Worm (Caenorhabditis elegans) whole organism, midembryonic: ENCODE data around the gene C17C3.9.

ENCODE experiments used
- T22C8.4 ChIP-seq: fragments of 200-800 bp; sonication (Bioruptor generic); IDR thresholded peaks from 2 replicates; pipeline ENCODE4 v1.3.6; 2022; ENCODE audit warnings: missing genetic modification characterization, missing compliant biosample characterization
- cog-1 ChIP-seq: sonication (generic microtip); optimal IDR thresholded peaks from 2 replicates; lab custom pipeline; 2016; ENCODE audit warnings: missing genetic modification characterization, missing compliant biosample characterization
- flt-1 ChIP-seq: fragments of 200-800 bp; sonication (Bioruptor generic); IDR thresholded peaks from 2 replicates; pipeline ENCODE4 v1.3.6; 2022; ENCODE audit warnings: missing genetic modification characterization, missing compliant biosample characterization
- klf-2 ChIP-seq: fragments of 200-800 bp; sonication (Bioruptor generic); conservative IDR thresholded peaks from 2 replicates; pipeline ENCODE4 v1.3.6; 2022; ENCODE audit warnings: missing genetic modification reagents, missing genetic modification characterization, missing compliant biosample characterization
- med-1 ChIP-seq: sonication (generic microtip); optimal IDR thresholded peaks from 2 replicates; lab custom pipeline; 2017; ENCODE audit warnings: missing genetic modification characterization, mild to moderate bottlenecking, missing compliant biosample characterization, antibody characterized with exemption, missing genetic modification reagents; ENCODE audit not compliant: insufficient read depth
- ref-1 ChIP-seq: fragments of 200-800 bp; sonication (Bioruptor generic); conservative IDR thresholded peaks from 2 replicates; pipeline ENCODE4 v1.3.6; 2022; ENCODE audit warnings: missing genetic modification reagents, missing genetic modification characterization, missing compliant biosample characterization
- tab-1 ChIP-seq: fragments of 200-800 bp; sonication (Bioruptor generic); IDR thresholded peaks from 2 replicates; pipeline ENCODE4 v1.3.6; 2022; ENCODE audit warnings: missing genetic modification characterization, missing compliant biosample characterization
- ztf-23 ChIP-seq: fragments of 200-800 bp; sonication (Bioruptor generic); IDR thresholded peaks from 2 replicates; pipeline ENCODE4 v1.3.6; 2022; ENCODE audit warnings: missing genetic modification reagents, missing genetic modification characterization, missing compliant biosample characterization
- ztf-29 ChIP-seq: fragments of 200-800 bp; sonication (Bioruptor generic); IDR thresholded peaks from 2 replicates; pipeline ENCODE4 v1.3.6; 2022; ENCODE audit warnings: missing genetic modification reagents, missing genetic modification characterization, missing compliant biosample characterization

Gene C17C3.9

DNA sequence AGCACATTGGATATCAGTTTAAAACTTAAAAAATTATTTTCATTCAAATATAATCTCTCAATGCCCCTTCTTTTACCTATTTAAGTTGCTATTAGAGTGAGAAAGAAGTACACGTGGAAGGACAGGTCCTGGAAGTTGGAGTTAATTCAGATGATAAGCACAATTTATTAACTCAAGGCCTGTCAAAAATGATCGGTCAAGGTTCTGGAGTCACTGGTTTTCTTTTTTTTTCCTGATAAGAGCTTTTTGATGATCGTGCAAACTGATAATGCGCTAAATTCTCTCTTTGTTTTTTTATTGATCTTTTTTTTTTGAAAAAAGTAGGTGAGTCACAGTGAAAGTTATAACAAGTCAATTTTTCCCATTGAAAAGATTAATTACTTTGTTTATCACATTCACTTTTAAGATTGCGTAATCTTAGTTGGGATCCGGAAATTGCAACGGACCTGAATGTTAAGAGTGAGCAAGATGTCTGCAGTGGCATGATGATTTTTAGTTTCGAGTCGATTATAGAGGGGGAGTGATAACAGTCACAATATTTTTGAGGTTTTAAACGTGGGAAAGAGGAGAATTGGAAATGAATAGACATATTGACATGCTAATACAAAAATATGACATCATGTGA is 19.5 kb downstream of the C17C3.9 start:
- TF ChIP-seq T22C8.4 (no peak), flt-1 (no peak), cog-1 (tag; lab: Kevin White, UChicago) (no peak), tab-1 (no peak), ref-1 (GFP tag; lab: Robert Waterston, UW) (no peak), ztf-23 (GFP tag; lab: Robert Waterston, UW) (no peak), ztf-29 (no peak), klf-2 (GFP tag; lab: Robert Waterston, UW) (no peak), med-1 (no peak)

ce11 chrII:5511417-5512353 is 20.4 kb downstream of the C17C3.9 start:
- TF ChIP-seq cog-1 (tag; lab: Kevin White, UChicago) (peak; percentile 44), med-1 (no peak)

DNA sequence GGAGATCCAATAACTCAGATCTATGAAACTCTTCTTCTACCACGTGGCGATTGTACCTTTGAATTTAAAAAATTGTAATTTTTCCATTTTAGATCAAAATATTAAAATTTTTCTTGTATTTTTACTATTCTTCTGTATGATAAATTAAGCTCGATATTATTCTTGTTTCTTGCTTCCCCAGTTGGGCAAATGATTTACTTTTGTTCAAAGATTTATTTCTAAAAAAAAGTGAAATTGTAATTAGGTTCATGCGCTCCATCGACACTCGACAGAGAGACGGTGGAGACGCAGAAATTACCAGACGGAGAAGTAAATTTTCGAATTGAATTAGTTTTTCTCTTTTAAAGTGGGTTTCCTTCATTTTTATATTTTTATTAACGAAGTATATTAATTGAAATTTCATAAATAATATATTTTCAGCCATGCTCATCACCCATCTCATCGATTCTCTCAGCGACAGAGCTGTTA is 26.2 kb downstream of the C17C3.9 start, which contains the start of gene npp-24:
Gene npp-24 (plus strand): TSS at position 51 of the 468 bp plus-strand sequence.
- TF ChIP-seq ztf-23 (GFP tag; lab: Robert Waterston, UW), result no peak
- no peak for TF ChIP-seq ref-1 (GFP tag; lab: Robert Waterston, UW)
- TF ChIP-seq cog-1 (tag; lab: Kevin White, UChicago), result no peak
- TF ChIP-seq flt-1, result no peak
- TF ChIP-seq klf-2 (GFP tag; lab: Robert Waterston, UW), result no peak
- no peak for TF ChIP-seq ztf-29

- TF ChIP-seq med-1, result no peak
- TF ChIP-seq ztf-23 (GFP tag; lab: Robert Waterston, UW), result no peak
- no peak for TF ChIP-seq tab-1
- no peak for TF ChIP-seq flt-1
- TF ChIP-seq klf-2 (GFP tag; lab: Robert Waterston, UW), result no peak
- no peak for TF ChIP-seq cog-1 (tag; lab: Kevin White, UChicago)
- TF ChIP-seq T22C8.4, result no peak
- no peak for TF ChIP-seq ref-1 (GFP tag; lab: Robert Waterston, UW)
- TF ChIP-seq ztf-29, result no peak
Measured at ce11 chrII:5503760-5504159, 28.3 kb downstream of the C17C3.9 start, which contains the start of gene cyp-44A1. Gene cyp-44A1, plus strand, starts transcription at chrII:5504044.

ce11 chrII:5500986-5501657 is 31.0 kb downstream of the C17C3.9 start, which contains the start of gene F12A10.8:
Gene F12A10.8, minus strand, starts transcription at chrII:5501064.
- TF ChIP-seq tab-1 (no peak), ztf-29 (no peak), flt-1 (no peak), ref-1 (GFP tag; lab: Robert Waterston, UW) (no peak), cog-1 (tag; lab: Kevin White, UChicago) (no peak), T22C8.4 (no peak), ztf-23 (GFP tag; lab: Robert Waterston, UW) (no peak), med-1 (no peak), klf-2 (GFP tag; lab: Robert Waterston, UW) (no peak)

DNA sequence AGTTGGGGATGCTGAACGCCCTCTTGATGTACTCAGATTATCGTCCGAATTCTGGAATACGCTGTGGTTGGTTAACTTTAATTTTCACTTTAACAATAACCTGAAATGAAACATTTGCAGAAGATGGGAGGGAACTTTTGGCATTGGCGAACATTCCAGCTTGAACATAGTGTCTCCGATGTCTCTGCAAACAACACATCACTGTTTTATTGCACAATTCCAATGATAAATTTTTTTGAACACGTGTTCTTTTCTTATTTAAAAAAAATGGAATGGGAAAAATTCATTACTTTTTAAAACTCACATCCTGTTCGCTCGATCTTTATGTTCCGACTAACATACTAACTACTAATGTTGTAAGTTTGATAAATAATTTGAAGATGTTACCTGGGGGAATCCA is 31.6 kb downstream of the C17C3.9 start, which contains the start of gene fzy-1:
Gene fzy-1 (plus strand): TSS at position 301 of the 400 bp plus-strand sequence.
- TF ChIP-seq ref-1 (GFP tag; lab: Robert Waterston, UW), result no peak
- no peak for TF ChIP-seq ztf-29
- TF ChIP-seq klf-2 (GFP tag; lab: Robert Waterston, UW), result no peak
- no peak for TF ChIP-seq T22C8.4
- TF ChIP-seq flt-1, result no peak
- no peak for TF ChIP-seq cog-1 (tag; lab: Kevin White, UChicago)
- TF ChIP-seq tab-1, result no peak
- no peak for TF ChIP-seq med-1
- TF ChIP-seq ztf-23 (GFP tag; lab: Robert Waterston, UW), result no peak

DNA sequence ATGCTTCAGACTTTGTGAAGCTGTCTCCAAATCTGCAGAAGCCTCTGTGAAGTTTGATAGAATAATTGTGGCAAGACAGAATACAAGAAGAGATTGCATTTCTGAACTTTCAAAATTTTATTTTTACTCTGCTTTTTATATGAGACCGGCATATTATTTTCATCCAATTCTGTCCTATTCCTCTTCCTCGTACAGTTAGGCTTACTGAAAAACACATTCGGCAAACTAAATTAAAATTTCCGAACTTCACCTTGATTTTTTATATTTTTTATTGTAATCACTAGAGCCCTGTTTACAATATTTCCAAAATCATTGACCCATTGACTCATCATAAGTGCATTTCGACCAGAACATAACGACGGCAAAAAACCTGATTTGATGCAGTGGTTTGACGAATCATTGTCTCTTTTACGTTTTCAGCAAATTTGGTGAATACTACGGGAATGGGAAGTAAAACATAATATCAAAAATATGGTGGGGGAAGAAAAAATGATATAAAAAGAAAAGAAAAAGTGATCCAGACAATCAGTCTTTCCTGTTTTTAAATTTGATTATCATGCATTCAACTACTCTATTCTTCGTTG is 33.8 kb downstream of the C17C3.9 start, which contains the start of the genes suex-1 and F12A10.9:
Gene suex-1 (minus strand): TSS at position 101 of the 584 bp plus-strand sequence.
Gene F12A10.9 (plus strand): TSS at position 534 of the 584 bp plus-strand sequence.
- TF ChIP-seq flt-1 (no peak), ref-1 (GFP tag; lab: Robert Waterston, UW) (no peak), med-1 (no peak), tab-1 (no peak), ztf-23 (GFP tag; lab: Robert Waterston, UW) (no peak), T22C8.4 (no peak), cog-1 (tag; lab: Kevin White, UChicago) (no peak)

DNA sequence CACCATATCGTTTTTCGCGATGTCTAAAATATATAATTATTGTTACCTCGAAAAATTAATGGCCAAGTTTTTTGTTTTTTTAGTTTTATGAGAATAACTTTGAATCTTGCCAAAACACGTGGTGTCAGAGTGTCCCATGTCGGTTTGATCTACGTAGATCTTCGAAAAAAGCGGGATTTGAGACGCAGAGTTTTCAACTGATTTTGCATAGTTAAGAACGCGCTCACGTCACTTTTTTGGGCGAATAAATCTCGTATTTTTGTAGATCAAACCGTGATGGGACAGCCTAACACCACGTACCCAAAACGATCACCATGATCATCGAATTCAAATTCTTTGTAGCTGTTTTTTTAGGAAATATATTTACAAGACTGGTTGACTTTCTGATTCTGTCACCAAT is 34.5 kb downstream of the C17C3.9 start:
- TF ChIP-seq klf-2 (GFP tag; lab: Robert Waterston, UW) (no peak), ref-1 (GFP tag; lab: Robert Waterston, UW) (no peak), cog-1 (tag; lab: Kevin White, UChicago) (no peak), tab-1 (no peak), ztf-29 (no peak), med-1 (no peak), T22C8.4 (no peak), ztf-23 (GFP tag; lab: Robert Waterston, UW) (no peak), flt-1 (no peak)

DNA sequence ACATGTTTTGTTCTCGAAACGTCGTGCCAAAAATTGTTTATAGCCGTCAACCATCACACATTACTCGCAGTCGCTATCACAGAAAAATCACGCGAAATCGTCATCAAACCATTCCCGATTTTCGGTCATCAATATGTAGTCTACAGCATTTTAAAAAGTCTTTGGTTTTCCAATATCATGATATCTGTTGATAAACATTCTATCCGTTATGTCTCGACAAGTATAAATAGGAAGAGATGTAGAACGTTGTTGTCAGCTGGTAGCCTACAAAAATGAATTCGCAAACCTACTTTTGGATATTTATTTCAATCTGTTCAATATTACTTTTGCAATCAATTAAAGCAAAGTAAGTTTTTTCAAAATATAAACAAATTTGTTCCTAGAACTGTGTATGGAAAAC is 35.7 kb downstream of the C17C3.9 start, which contains the start of gene F12A10.1:
Gene F12A10.1 (plus strand): TSS at position 166 of the 400 bp plus-strand sequence.
- no peak for TF ChIP-seq ref-1 (GFP tag; lab: Robert Waterston, UW)
- no peak for TF ChIP-seq tab-1
- no peak for TF ChIP-seq ztf-29
- TF ChIP-seq flt-1, result no peak
- no peak for TF ChIP-seq klf-2 (GFP tag; lab: Robert Waterston, UW)
- TF ChIP-seq T22C8.4, result no peak
- TF ChIP-seq cog-1 (tag; lab: Kevin White, UChicago), result no peak
- no peak for TF ChIP-seq ztf-23 (GFP tag; lab: Robert Waterston, UW)
- no peak for TF ChIP-seq med-1
